Worm (Caenorhabditis elegans): ENCODE data around the gene ZK1128.7.

ZK1128.7 gene

ce11 chrIII:10123586-10124233, 13.1 kb upstream of the ZK1128.7 start, which contains the start of gene ttll-4:
Gene ttll-4, plus strand, starts transcription at chrIII:10124183.
- TF ChIP-seq hmg-4 (GFP tag; optimal IDR thresholded peaks at IDR 0.05) (no peak), tbx-37 (GFP tag; conservative IDR thresholded peaks at IDR 0.05) (peak; percentile 59), tbx-11 (GFP tag; IDR thresholded peaks at IDR 0.05) (peak; percentile 41; the same call in 1 of the 2 replicates), sea-1 (GFP tag; conservative IDR thresholded peaks at IDR 0.05) (peak; percentile 79), pes-1 (GFP tag; IDR thresholded peaks at IDR 0.05) (peak; percentile 83), scrt-1 (GFP tag; IDR thresholded peaks at IDR 0.05) (peak; percentile 72)

- TF ChIP-seq tbx-37 (GFP tag; conservative IDR thresholded peaks at IDR 0.05) (no peak), tra-4 (tag; optimal IDR thresholded peaks at IDR 0.05) (no peak), ets-7 (tag; optimal IDR thresholded peaks at IDR 0.05) (no peak), flt-1 (GFP tag; IDR thresholded peaks at IDR 0.05) (no peak), hmbx-1 (tag; optimal IDR thresholded peaks at IDR 0.05) (no peak), B0310.2 (tag; optimal IDR thresholded peaks at IDR 0.05) (no peak), ceh-36 (tag; optimal IDR thresholded peaks at IDR 0.05) (no peak), ceh-13 (GFP tag; optimal IDR thresholded peaks at IDR 0.05) (no peak)
Observed at ce11 chrIII:10126375-10126774, 10.4 kb upstream of the ZK1128.7 start.

- TF ChIP-seq ceh-36 (tag; optimal IDR thresholded peaks at IDR 0.05) (no peak), hnd-1 (tag; optimal IDR thresholded peaks at IDR 0.05) (no peak), tbx-37 (GFP tag; conservative IDR thresholded peaks at IDR 0.05) (no peak), ceh-13 (GFP tag; optimal IDR thresholded peaks at IDR 0.05) (no peak), hmbx-1 (tag; optimal IDR thresholded peaks at IDR 0.05) (no peak), aly-1 (tag; optimal IDR thresholded peaks at IDR 0.05) (no peak), ets-7 (tag; optimal IDR thresholded peaks at IDR 0.05) (no peak), flt-1 (GFP tag; IDR thresholded peaks at IDR 0.05) (no peak), sea-1 (GFP tag; conservative IDR thresholded peaks at IDR 0.05) (no peak)
Observed at ce11 chrIII:10132495-10133450, 4.0 kb upstream of the ZK1128.7 start.

- TF ChIP-seq flt-1 (GFP tag; IDR thresholded peaks at IDR 0.05) (no peak), ets-7 (tag; optimal IDR thresholded peaks at IDR 0.05) (no peak), hmbx-1 (tag; optimal IDR thresholded peaks at IDR 0.05) (no peak), F13C5.2 (tag; optimal IDR thresholded peaks at IDR 0.05) (no peak), hmg-4 (GFP tag; optimal IDR thresholded peaks at IDR 0.05) (no peak), ceh-36 (tag; optimal IDR thresholded peaks at IDR 0.05) (no peak), ama-1 (optimal IDR thresholded peaks at IDR 0.05) (no peak), tbx-11 (GFP tag; IDR thresholded peaks at IDR 0.05) (no peak)
Observed at ce11 chrIII:10134517-10134916, 2.3 kb upstream of the ZK1128.7 start.

ce11 chrIII:10140732-10141131, 3.9 kb downstream of the ZK1128.7 start, which contains the start of gene K08E5.6:
Gene K08E5.6, plus strand, starts transcription at chrIII:10141032.
- TF ChIP-seq ets-7 (tag; optimal IDR thresholded peaks at IDR 0.05) (no peak), tra-4 (tag; optimal IDR thresholded peaks at IDR 0.05) (no peak), ceh-36 (tag; optimal IDR thresholded peaks at IDR 0.05) (no peak), tbx-11 (GFP tag; IDR thresholded peaks at IDR 0.05) (no peak), tbx-37 (GFP tag; conservative IDR thresholded peaks at IDR 0.05) (no peak), hmg-4 (GFP tag; optimal IDR thresholded peaks at IDR 0.05) (no peak), F13C5.2 (tag; optimal IDR thresholded peaks at IDR 0.05) (no peak), pes-1 (GFP tag; IDR thresholded peaks at IDR 0.05) (no peak), sea-1 (GFP tag; conservative IDR thresholded peaks at IDR 0.05) (no peak), hnd-1 (tag; optimal IDR thresholded peaks at IDR 0.05) (no peak), ceh-13 (GFP tag; optimal IDR thresholded peaks at IDR 0.05) (no peak)

- no peak for TF ChIP-seq hnd-1 (tag; optimal IDR thresholded peaks at IDR 0.05)
- no peak for TF ChIP-seq tbx-11 (GFP tag; IDR thresholded peaks at IDR 0.05)
- TF ChIP-seq scrt-1 (GFP tag; IDR thresholded peaks at IDR 0.05) = no peak
- TF ChIP-seq ceh-36 (tag; optimal IDR thresholded peaks at IDR 0.05) = no peak
- no peak for TF ChIP-seq flt-1 (GFP tag; IDR thresholded peaks at IDR 0.05)
- no peak for TF ChIP-seq aly-1 (tag; optimal IDR thresholded peaks at IDR 0.05)
- no peak for TF ChIP-seq hmbx-1 (tag; optimal IDR thresholded peaks at IDR 0.05)
- TF ChIP-seq tra-4 (tag; optimal IDR thresholded peaks at IDR 0.05) = no peak
- no peak for TF ChIP-seq B0310.2 (tag; optimal IDR thresholded peaks at IDR 0.05)
- TF ChIP-seq ama-1 (optimal IDR thresholded peaks at IDR 0.05) = no peak
- TF ChIP-seq pes-1 (GFP tag; IDR thresholded peaks at IDR 0.05) = no peak
- no peak for TF ChIP-seq sea-1 (GFP tag; conservative IDR thresholded peaks at IDR 0.05)
- TF ChIP-seq F13C5.2 (tag; optimal IDR thresholded peaks at IDR 0.05) = no peak
- no peak for TF ChIP-seq ets-7 (tag; optimal IDR thresholded peaks at IDR 0.05)
- no peak for TF ChIP-seq hmg-4 (GFP tag; optimal IDR thresholded peaks at IDR 0.05)
- no peak for TF ChIP-seq tbx-37 (GFP tag; conservative IDR thresholded peaks at IDR 0.05)
- no peak for TF ChIP-seq ceh-13 (GFP tag; optimal IDR thresholded peaks at IDR 0.05)
Observed at ce11 chrIII:10146701-10147100, 9.9 kb downstream of the ZK1128.7 start, which contains the start of gene K08E5.1. Gene K08E5.1, minus strand, starts transcription at chrIII:10146801.

ce11 chrIII:10149910-10150309, 13.1 kb downstream of the ZK1128.7 start:
- TF ChIP-seq ceh-36 (tag; optimal IDR thresholded peaks at IDR 0.05) (no peak), aly-1 (tag; optimal IDR thresholded peaks at IDR 0.05) (no peak), ama-1 (optimal IDR thresholded peaks at IDR 0.05) (no peak), tbx-37 (GFP tag; conservative IDR thresholded peaks at IDR 0.05) (no peak), tbx-11 (GFP tag; IDR thresholded peaks at IDR 0.05) (no peak), B0310.2 (tag; optimal IDR thresholded peaks at IDR 0.05) (no peak), hnd-1 (tag; optimal IDR thresholded peaks at IDR 0.05) (no peak), scrt-1 (GFP tag; IDR thresholded peaks at IDR 0.05) (no peak), sea-1 (GFP tag; conservative IDR thresholded peaks at IDR 0.05) (no peak), pes-1 (GFP tag; IDR thresholded peaks at IDR 0.05) (no peak), flt-1 (GFP tag; IDR thresholded peaks at IDR 0.05) (no peak), ets-7 (tag; optimal IDR thresholded peaks at IDR 0.05) (no peak), F13C5.2 (tag; optimal IDR thresholded peaks at IDR 0.05) (no peak), hmbx-1 (tag; optimal IDR thresholded peaks at IDR 0.05) (no peak), hmg-4 (GFP tag; optimal IDR thresholded peaks at IDR 0.05) (no peak), ceh-13 (GFP tag; optimal IDR thresholded peaks at IDR 0.05) (no peak), tra-4 (tag; optimal IDR thresholded peaks at IDR 0.05) (no peak)
